Fruit fly (Drosophila melanogaster) whole organism, embryonic: ENCODE data around the gene NimC1.

Source experiments
- Atf6 ChIP-seq: fragments of 200-800 bp; sonication (Bioruptor generic); IDR thresholded peaks from 2 replicates; pipeline ENCODE4 v1.3.6; 2022; ENCODE audit warnings: missing biosample characterization, missing genetic modification characterization
- B-H1 ChIP-seq: fragments of 200-800 bp; sonication (Bioruptor generic); IDR thresholded peaks from 3 replicates; pipeline ENCODE4 v1.3.6; 2022; ENCODE audit warnings: missing biosample characterization, missing genetic modification characterization
- B-H2 ChIP-seq: fragments of 200-800 bp; sonication (Bioruptor generic); optimal IDR thresholded peaks from 2 replicates; lab custom pipeline; 2018; ENCODE audit warnings: missing biosample characterization, mild to moderate bottlenecking, missing genetic modification characterization
- Bteb2 ChIP-seq: fragments of 200-800 bp; sonication (Bioruptor generic); optimal IDR thresholded peaks from 2 replicates; lab custom pipeline; 2016; ENCODE audit warnings: missing biosample characterization, missing genetic modification characterization
- CG10979 ChIP-seq: fragments of 200-800 bp; sonication (Bioruptor generic); optimal IDR thresholded peaks from 2 replicates; lab custom pipeline; 2018; ENCODE audit warnings: missing biosample characterization, mild to moderate bottlenecking, missing genetic modification characterization, moderate library complexity
- CG11398 ChIP-seq: fragments of 200-800 bp; sonication (Bioruptor generic); optimal IDR thresholded peaks from 2 replicates; lab custom pipeline; 2016; ENCODE audit warnings: missing biosample characterization, missing genetic modification characterization
- CG12391 ChIP-seq: fragments of 200-800 bp; sonication (Bioruptor generic); optimal IDR thresholded peaks from 3 replicates; lab custom pipeline; 2018; ENCODE audit warnings: missing biosample characterization, mild to moderate bottlenecking, missing genetic modification characterization, moderate library complexity
- CG12744 ChIP-seq: fragments of 200-800 bp; sonication (Bioruptor generic); optimal IDR thresholded peaks from 2 replicates; lab custom pipeline; 2016; ENCODE audit warnings: missing biosample characterization, missing genetic modification characterization
- CG14441 ChIP-seq: fragments of 200-800 bp; sonication (Bioruptor generic); IDR thresholded peaks from 2 replicates; pipeline ENCODE4 v1.3.6; 2022; ENCODE audit warnings: missing biosample characterization, missing genetic modification characterization
- CG15479 ChIP-seq: fragments of 200-800 bp; sonication (Bioruptor generic); optimal IDR thresholded peaks from 3 replicates; lab custom pipeline; 2019; ENCODE audit warnings: missing biosample characterization, mild to moderate bottlenecking, missing genetic modification characterization, moderate library complexity
- CG1647 ChIP-seq: fragments of 200-800 bp; sonication (Bioruptor generic); optimal IDR thresholded peaks from 3 replicates; lab custom pipeline; 2016; ENCODE audit warnings: missing biosample characterization, missing genetic modification characterization
- CG17328 ChIP-seq: fragments of 200-800 bp; sonication (Bioruptor generic); IDR thresholded peaks from 2 replicates; pipeline ENCODE4 v1.3.6; 2022; ENCODE audit warnings: missing biosample characterization, missing genetic modification characterization
- CG2129 ChIP-seq: fragments of 200-800 bp; sonication (Bioruptor generic); IDR thresholded peaks from 2 replicates; pipeline ENCODE4 v1.3.6; 2022; ENCODE audit warnings: missing biosample characterization, missing genetic modification characterization; ENCODE audit not compliant: partially characterized antibody
- CG6175 ChIP-seq: fragments of 200-800 bp; sonication (Bioruptor generic); IDR thresholded peaks from 3 replicates; pipeline ENCODE4 v1.3.6; 2022; ENCODE audit warnings: missing biosample characterization, missing genetic modification characterization
- CG6272 ChIP-seq: fragments of 200-800 bp; sonication (Bioruptor generic); IDR thresholded peaks from 2 replicates; pipeline ENCODE4 v1.3.6; 2022; ENCODE audit warnings: missing biosample characterization, missing genetic modification characterization
- CG6654 ChIP-seq: fragments of 200-800 bp; sonication (Bioruptor generic); optimal IDR thresholded peaks from 2 replicates; lab custom pipeline; 2017; ENCODE audit warnings: missing biosample characterization, mild to moderate bottlenecking, missing genetic modification characterization
- CG6854 ChIP-seq: fragments of 200-800 bp; sonication (Bioruptor generic); optimal IDR thresholded peaks from 3 replicates; lab custom pipeline; 2017; ENCODE audit warnings: missing biosample characterization, mild to moderate bottlenecking, missing genetic modification characterization
- CG7372 ChIP-seq: fragments of 200-800 bp; sonication (Bioruptor generic); IDR thresholded peaks from 2 replicates; pipeline ENCODE4 v1.3.6; 2022; ENCODE audit warnings: missing biosample characterization, missing genetic modification characterization
- CG8359 ChIP-seq: fragments of 200-800 bp; sonication (Bioruptor generic); optimal IDR thresholded peaks from 2 replicates; lab custom pipeline; 2017; ENCODE audit warnings: missing biosample characterization, mild to moderate bottlenecking, missing genetic modification characterization, borderline replicate concordance
- CG9437 ChIP-seq: fragments of 200-800 bp; sonication (Bioruptor generic); optimal IDR thresholded peaks from 2 replicates; lab custom pipeline; 2018; ENCODE audit warnings: missing biosample characterization, mild to moderate bottlenecking, missing genetic modification characterization
- Camta ChIP-seq: fragments of 200-800 bp; sonication (Bioruptor generic); optimal IDR thresholded peaks from 2 replicates; lab custom pipeline; 2016; ENCODE audit warnings: missing biosample characterization, missing genetic modification characterization
- Dfd ChIP-seq, 2 experiments: fragments of >200 bp; optimal IDR thresholded peaks; 2 replicates each; lab custom pipeline; 2017; ENCODE audit warnings: missing biosample characterization in 2 of 2, missing genetic modification characterization in 2 of 2
- Hmr ChIP-seq: fragments of 200-800 bp; sonication (Bioruptor generic); optimal IDR thresholded peaks from 3 replicates; lab custom pipeline; 2017; ENCODE audit warnings: mild to moderate bottlenecking, missing biosample characterization, missing genetic modification reagents, missing genetic modification characterization
- Hr51 ChIP-seq, 2 experiments: fragments of 200-800 bp; sonication (Bioruptor generic); optimal IDR thresholded peaks; 2 replicates in 1 of 2; 3 replicates in 1 of 2; lab custom pipeline; 2016 to 2018; ENCODE audit warnings: missing biosample characterization in 2 of 2, missing genetic modification characterization in 2 of 2, mild to moderate bottlenecking in 1 of 2, moderate library complexity in 1 of 2
- Jarid2 ChIP-seq: fragments of 200-800 bp; sonication (Bioruptor generic); optimal IDR thresholded peaks from 3 replicates; lab custom pipeline; 2017; ENCODE audit warnings: mild to moderate bottlenecking, missing biosample characterization, missing genetic modification reagents, missing genetic modification characterization
- Lhr ChIP-seq: fragments of 200-800 bp; sonication (Bioruptor generic); optimal IDR thresholded peaks from 3 replicates; lab custom pipeline; 2017; ENCODE audit warnings: mild to moderate bottlenecking, missing biosample characterization, missing genetic modification reagents, missing genetic modification characterization
- Oaz ChIP-seq: fragments of 200-800 bp; sonication (Bioruptor generic); IDR thresholded peaks from 2 replicates; pipeline ENCODE4 v1.3.6; 2022; ENCODE audit warnings: missing biosample characterization, missing genetic modification characterization
- Trl ChIP-seq, 3 experiments: fragments of >200 bp in 2 of 3; fragments of 200-800 bp in 1 of 3; sonication (Bioruptor generic) in 1 of 3; optimal IDR thresholded peaks; 2 replicates in 1 of 3; 3 replicates in 2 of 3; lab custom pipeline; 2016 to 2017; ENCODE audit warnings: missing biosample characterization in 1 of 3, missing genetic modification characterization in 1 of 3
- ab ChIP-seq: fragments of 200-800 bp; sonication (Bioruptor generic); optimal IDR thresholded peaks from 2 replicates; lab custom pipeline; 2016; ENCODE audit warnings: missing biosample characterization, missing genetic modification characterization
- btn ChIP-seq: fragments of 200-800 bp; sonication (Bioruptor generic); optimal IDR thresholded peaks from 2 replicates; lab custom pipeline; 2016; ENCODE audit warnings: missing biosample characterization, missing genetic modification characterization
- cas ChIP-seq: fragments of 200-800 bp; sonication (Bioruptor generic); IDR thresholded peaks from 2 replicates; pipeline ENCODE4 v1.3.6; 2022; ENCODE audit warnings: missing biosample characterization, missing genetic modification characterization
- emc ChIP-seq: fragments of 200-800 bp; sonication (Bioruptor generic); optimal IDR thresholded peaks from 2 replicates; lab custom pipeline; 2016; ENCODE audit warnings: missing biosample characterization, missing genetic modification characterization
- ewg ChIP-seq: fragments of 200-800 bp; sonication (Bioruptor generic); optimal IDR thresholded peaks from 3 replicates; lab custom pipeline; 2017; ENCODE audit warnings: mild to moderate bottlenecking, missing biosample characterization, missing genetic modification reagents, missing genetic modification characterization
- grau ChIP-seq: fragments of 200-800 bp; optimal IDR thresholded peaks from 3 replicates; lab custom pipeline; 2019; ENCODE audit warnings: missing biosample characterization, mild to moderate bottlenecking, missing genetic modification characterization, moderate library complexity
- her ChIP-seq: fragments of 200-800 bp; sonication (Bioruptor generic); optimal IDR thresholded peaks from 2 replicates; lab custom pipeline; 2016; ENCODE audit warnings: missing biosample characterization, missing genetic modification characterization
- inv ChIP-seq: fragments of 200-800 bp; sonication (Bioruptor generic); IDR thresholded peaks from 2 replicates; pipeline ENCODE4 v1.3.6; 2022; ENCODE audit warnings: missing biosample characterization, missing genetic modification characterization; ENCODE audit not compliant: partially characterized antibody
- knrl ChIP-seq: fragments of 200-800 bp; sonication (Bioruptor generic); IDR thresholded peaks from 3 replicates; pipeline ENCODE4 v1.3.6; 2022; ENCODE audit warnings: missing biosample characterization, missing genetic modification characterization; ENCODE audit not compliant: partially characterized antibody
- lola ChIP-seq, 3 experiments: fragments of >200 bp in 2 of 3; fragments of 200-800 bp in 1 of 3; sonication (Bioruptor generic) in 1 of 3; optimal IDR thresholded peaks; 2 replicates each; lab custom pipeline; 2017 to 2019; ENCODE audit warnings: missing biosample characterization in 3 of 3, missing genetic modification characterization in 3 of 3, mild to moderate bottlenecking in 1 of 3, moderate library complexity in 1 of 3
- oc ChIP-seq: fragments of 200-800 bp; sonication (Bioruptor generic); optimal IDR thresholded peaks from 2 replicates; lab custom pipeline; 2018; ENCODE audit warnings: missing biosample characterization, mild to moderate bottlenecking, missing genetic modification characterization, moderate library complexity
- pfk ChIP-seq: fragments of 200-800 bp; sonication (Bioruptor generic); optimal IDR thresholded peaks from 2 replicates; lab custom pipeline; 2018; ENCODE audit warnings: missing biosample characterization, mild to moderate bottlenecking, missing genetic modification characterization, moderate library complexity
- psq ChIP-seq: fragments of 200-800 bp; sonication (Bioruptor generic); optimal IDR thresholded peaks from 2 replicates; lab custom pipeline; 2017; ENCODE audit warnings: missing biosample characterization, missing genetic modification characterization
- sr ChIP-seq: fragments of 200-800 bp; sonication (Bioruptor generic); IDR thresholded peaks from 3 replicates; pipeline ENCODE4 v1.3.6; 2022; ENCODE audit warnings: missing biosample characterization, missing genetic modification characterization
- tap ChIP-seq: fragments of 200-800 bp; optimal IDR thresholded peaks from 3 replicates; lab custom pipeline; 2019; ENCODE audit warnings: missing biosample characterization, mild to moderate bottlenecking, missing genetic modification characterization, moderate library complexity
- tgo ChIP-seq: fragments of 200-800 bp; sonication (Bioruptor generic); IDR thresholded peaks from 3 replicates; pipeline ENCODE4 v1.3.6; 2022; ENCODE audit warnings: missing biosample characterization, missing genetic modification characterization
- toy ChIP-seq: fragments of 200-800 bp; sonication (Bioruptor generic); IDR thresholded peaks from 2 replicates; pipeline ENCODE4 v1.3.6; 2022; ENCODE audit warnings: missing biosample characterization, missing genetic modification characterization
- unpg ChIP-seq: fragments of 200-800 bp; sonication (Bioruptor generic); optimal IDR thresholded peaks from 3 replicates; lab custom pipeline; 2018; ENCODE audit warnings: missing biosample characterization, mild to moderate bottlenecking, missing genetic modification characterization, moderate library complexity
- zen2 ChIP-seq: fragments of 200-800 bp; sonication (Bioruptor generic); IDR thresholded peaks from 3 replicates; pipeline ENCODE4 v1.3.6; 2022; ENCODE audit warnings: missing biosample characterization, missing genetic modification characterization; ENCODE audit not compliant: partially characterized antibody

The NimC1 gene

dm6 chr2L:14024051-14024745 is 47.6 kb upstream of the NimC1 start (continued):
- TF ChIP-seq toy (GFP tag; lab: Robert Waterston, UW), result peak; percentile 97
- TF ChIP-seq Jarid2 (GFP tag; lab: Kevin White, UChicago), result peak; percentile 99
- TF ChIP-seq sr, result peak; percentile 100
- TF ChIP-seq zen2 (GFP tag; lab: Robert Waterston, UW), result no peak
- TF ChIP-seq unpg, result peak; percentile 98
- TF ChIP-seq CG7372 (GFP tag; lab: Robert Waterston, UW), result peak; percentile 96
- peak; percentile 98 for TF ChIP-seq CG6854 (GFP tag; lab: Kevin White, UChicago)
- peak; percentile 99 for TF ChIP-seq Atf6
- TF ChIP-seq tap (tag; lab: Kevin White, UChicago), result peak; percentile 99
- peak; percentile 99 for TF ChIP-seq B-H2 (GFP tag; lab: Kevin White, UChicago)
- peak; percentile 99 for TF ChIP-seq CG1647 (GFP tag; lab: Kevin White, UChicago)
- TF ChIP-seq Hr51 (GFP tag; optimal IDR thresholded peaks at IDR 0.05; lab: Kevin White, UChicago), result peak; percentile 93 to 99
- TF ChIP-seq CG6272 (GFP tag; lab: Robert Waterston, UW), result peak; percentile 41
- peak; percentile 36; the same call in 1 of the 3 replicates for TF ChIP-seq knrl
- peak; percentile 99 for TF ChIP-seq CG12744 (GFP tag; lab: Kevin White, UChicago)
- peak; percentile 98 for TF ChIP-seq emc (GFP tag; lab: Kevin White, UChicago)
- peak; percentile 98 for TF ChIP-seq B-H1 (GFP tag; lab: Robert Waterston, UW)
- TF ChIP-seq cas (GFP tag; lab: Robert Waterston, UW), result peak; percentile 95
- peak; percentile 95 for TF ChIP-seq tgo (GFP tag; lab: Robert Waterston, UW)
- no peak for TF ChIP-seq CG2129 (GFP tag; lab: Robert Waterston, UW)
- TF ChIP-seq inv (GFP tag; lab: Robert Waterston, UW), result no peak
- peak; percentile 97 for TF ChIP-seq CG14441
- TF ChIP-seq Camta (GFP tag; lab: Kevin White, UChicago), result peak; percentile 100
- TF ChIP-seq psq (GFP tag; lab: Kevin White, UChicago), result peak; percentile 98
- peak; percentile 99 for TF ChIP-seq oc
- TF ChIP-seq CG9437, result peak; percentile 82
- no peak for TF ChIP-seq Dfd (GFP tag; optimal IDR thresholded peaks at IDR 0.05; lab: Kevin White, UChicago)
- peak; percentile 100 for TF ChIP-seq Hmr (GFP tag; lab: Kevin White, UChicago)
- peak in 1 of 3 experiments; percentile 98 for TF ChIP-seq lola (GFP tag; optimal IDR thresholded peaks at IDR 0.05; lab: Kevin White, UChicago)
- TF ChIP-seq pfk, result peak; percentile 92
- TF ChIP-seq Oaz (GFP tag; lab: Robert Waterston, UW), result peak; percentile 94
- TF ChIP-seq Bteb2, result peak; percentile 98
- peak; percentile 98 for TF ChIP-seq CG17328 (GFP tag; lab: Robert Waterston, UW)
- peak; percentile 94 for TF ChIP-seq CG6654
- peak; percentile 94 for TF ChIP-seq grau (tag; lab: Kevin White, UChicago)
- peak in 1 of 2 experiments; percentile 69 for TF ChIP-seq Trl (optimal IDR thresholded peaks at IDR 0.05; lab: Kevin White, UChicago)
- peak; percentile 100 for TF ChIP-seq Trl (GFP tag; optimal IDR thresholded peaks at IDR 0.05; lab: Kevin White, UChicago)
- TF ChIP-seq CG11398 (GFP tag; lab: Kevin White, UChicago), result peak; percentile 100
- TF ChIP-seq Lhr (GFP tag; lab: Kevin White, UChicago), result peak; percentile 100
- TF ChIP-seq ewg (GFP tag; lab: Kevin White, UChicago), result peak; percentile 99
- TF ChIP-seq her (GFP tag; lab: Kevin White, UChicago), result peak; percentile 98
- TF ChIP-seq CG8359 (GFP tag; lab: Kevin White, UChicago), result peak; percentile 97
- TF ChIP-seq CG12391 (tag; lab: Kevin White, UChicago), result peak; percentile 97
- TF ChIP-seq btn, result peak; percentile 99
- peak; percentile 95 for TF ChIP-seq ab
- peak; percentile 80 for TF ChIP-seq CG15479
- peak; percentile 96 for TF ChIP-seq CG6175 (GFP tag; lab: Robert Waterston, UW)
- TF ChIP-seq CG10979, result peak; percentile 92
